Fruit fly (Drosophila melanogaster): ENCODE data around the gene CG31128.

CG31128 gene

DNA sequence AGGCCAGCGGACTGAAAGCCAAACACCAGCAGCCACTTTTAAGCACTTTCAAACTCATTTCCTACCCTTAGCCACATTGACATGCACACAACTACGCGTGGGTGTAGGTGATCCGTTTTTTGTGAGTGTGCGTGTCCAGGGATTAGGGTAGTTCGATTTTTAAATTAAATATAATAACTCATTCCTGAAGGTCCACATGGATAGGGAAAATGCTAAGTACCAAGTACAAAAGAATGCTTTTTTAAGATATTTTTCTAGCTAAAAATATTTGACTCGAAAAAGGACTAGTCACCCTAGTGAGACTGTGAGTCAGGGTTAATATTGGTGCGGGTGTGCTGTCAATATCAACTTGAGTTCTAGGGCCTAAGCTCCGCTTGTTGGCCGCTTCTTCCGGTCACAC, 5.6 kb downstream of the CG31128 start (continued):
- peak; percentile 19; the same call in 1 of the 2 replicates for TF ChIP-seq MBD-R2 (GFP tag; IDR thresholded peaks at IDR 0.05)
- TF ChIP-seq fd3F (GFP tag; optimal IDR thresholded peaks at IDR 0.05) = no peak
- no peak for TF ChIP-seq CG18011 (GFP tag; optimal IDR thresholded peaks at IDR 0.05)
- TF ChIP-seq Awh (GFP tag; IDR thresholded peaks at IDR 0.05) = no peak
- no peak for TF ChIP-seq Side (GFP tag; optimal IDR thresholded peaks at IDR 0.05)
- no peak for TF ChIP-seq lmd (GFP tag; IDR thresholded peaks at IDR 0.05)
- TF ChIP-seq CG8290 (GFP tag; optimal IDR thresholded peaks at IDR 0.05) = no peak
- TF ChIP-seq CG8290 (tag; optimal IDR thresholded peaks at IDR 0.05) = no peak

dm6 chr3R:24481040-24481439, 11.8 kb downstream of the CG31128 start:
- TF ChIP-seq Hr78 (GFP tag; optimal IDR thresholded peaks at IDR 0.05) (no peak), lab (GFP tag; optimal IDR thresholded peaks at IDR 0.05) (peak; percentile 15), CG4820 (GFP tag; optimal IDR thresholded peaks at IDR 0.05) (no peak), dmrt99B (tag; optimal IDR thresholded peaks at IDR 0.05) (no peak), unpg (GFP tag; optimal IDR thresholded peaks at IDR 0.05) (no peak), zen (tag; optimal IDR thresholded peaks at IDR 0.05) (no peak), CG1529 (GFP tag; optimal IDR thresholded peaks at IDR 0.05) (no peak), grau (tag; optimal IDR thresholded peaks at IDR 0.05) (peak; percentile 3), hkb (optimal IDR thresholded peaks at IDR 0.05) (no peak), hkb (GFP tag; IDR thresholded peaks at IDR 0.05) (no peak), CG7987 (GFP tag; optimal IDR thresholded peaks at IDR 0.05) (no peak), CG14860 (GFP tag; IDR thresholded peaks at IDR 0.05; ENCODE audit: partially characterized antibody) (no peak), sens (GFP tag) (peak; percentile 60), Sin3A (optimal IDR thresholded peaks at IDR 0.05) (no peak), CG8089 (GFP tag; optimal IDR thresholded peaks at IDR 0.05) (no peak), CG31441 (GFP tag; IDR thresholded peaks at IDR 0.05) (no peak), CG18599 (GFP tag; optimal IDR thresholded peaks at IDR 0.05) (peak; percentile 52), CG10431 (GFP tag; optimal IDR thresholded peaks at IDR 0.05) (no peak), gem (tag; optimal IDR thresholded peaks at IDR 0.05) (peak; percentile 26), Rx (GFP tag; IDR thresholded peaks at IDR 0.05) (no peak), Max (GFP tag; optimal IDR thresholded peaks at IDR 0.05) (no peak), CG6689 (GFP tag; IDR thresholded peaks at IDR 0.05) (no peak), Med (GFP tag) (peak; percentile 79), CG2889 (GFP tag; IDR thresholded peaks at IDR 0.05) (no peak), schlank (tag; optimal IDR thresholded peaks at IDR 0.05) (no peak)

- TF ChIP-seq Hand (GFP tag; optimal IDR thresholded peaks at IDR 0.05) (peak; percentile 33), Ets65A (GFP tag) (peak; percentile 39), seq (GFP tag; IDR thresholded peaks at IDR 0.05) (peak; percentile 23; the same call in 1 of the 2 replicates), sc (optimal IDR thresholded peaks at IDR 0.05) (no peak), sc (GFP tag; optimal IDR thresholded peaks at IDR 0.05) (no peak), sug (tag; optimal IDR thresholded peaks at IDR 0.05) (no peak), Trl (optimal IDR thresholded peaks at IDR 0.05) (peak; percentile 47 to 72), Trl (GFP tag; optimal IDR thresholded peaks at IDR 0.05) (no peak), CG3163 (GFP tag; optimal IDR thresholded peaks at IDR 0.05) (peak; percentile 71)
Measured at dm6 chr3R:24484990-24485478, 15.8 kb downstream of the CG31128 start, which contains the start of gene nAChRalpha2. Gene nAChRalpha2, plus strand, starts transcription at chr3R:24485428.

Data from whole organism, embryonic.